Fruit fly (Drosophila melanogaster): ENCODE results near the gene loj.

DNA sequence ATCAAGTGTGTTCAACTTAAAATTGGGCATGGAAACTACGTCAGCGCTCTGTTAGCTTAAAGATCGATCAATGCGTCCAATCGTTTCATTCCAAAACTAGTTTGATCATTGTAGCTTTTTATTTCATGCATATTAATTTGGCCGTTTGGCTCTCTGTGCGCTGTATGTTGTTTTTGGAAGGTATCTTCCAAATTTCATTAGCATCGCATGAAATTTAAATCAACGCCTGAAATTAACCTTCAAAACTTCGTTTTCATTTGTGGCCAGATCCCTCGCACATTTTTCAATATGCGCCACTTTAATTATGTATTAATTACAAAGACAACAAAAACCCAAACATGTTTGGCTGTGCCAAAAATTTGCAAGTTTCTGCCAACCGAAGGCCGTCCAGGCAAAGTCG lies 43.8 kb downstream of the loj start:
- TF ChIP-seq salr (GFP tag; optimal IDR thresholded peaks at IDR 0.05) (no peak), Gug (GFP tag; IDR thresholded peaks at IDR 0.05) (no peak), Ets21C (GFP tag; optimal IDR thresholded peaks at IDR 0.05) (no peak), CG6163 (GFP tag; IDR thresholded peaks at IDR 0.05) (no peak), CG6808 (GFP tag; optimal IDR thresholded peaks at IDR 0.05) (no peak), fd59A (GFP tag; optimal IDR thresholded peaks at IDR 0.05) (no peak), CG34406 (GFP tag; optimal IDR thresholded peaks at IDR 0.05) (no peak), CG3032 (tag; optimal IDR thresholded peaks at IDR 0.05) (no peak), CG11902 (GFP tag; optimal IDR thresholded peaks at IDR 0.05) (no peak), CG6854 (GFP tag; optimal IDR thresholded peaks at IDR 0.05) (no peak)
